Fruit fly (Drosophila melanogaster) Kc167 (cell line): ENCODE measurements around the gene CG3108.

Experiments
- Myc ChIP-seq: fragments of >200 bp; optimal IDR thresholded peaks from 2 replicates; lab custom pipeline; 2017; ENCODE audit warnings: missing external identifiers
- Sin3A ChIP-seq: fragments of >200 bp; optimal IDR thresholded peaks from 2 replicates; lab custom pipeline; 2018; ENCODE audit warnings: missing external identifiers
- h ChIP-seq: fragments of >200 bp; optimal IDR thresholded peaks from 3 replicates; lab custom pipeline; 2018; ENCODE audit warnings: missing external identifiers
- psq ChIP-seq: fragments of >200 bp; optimal IDR thresholded peaks from 2 replicates; lab custom pipeline; 2017; ENCODE audit warnings: missing external identifiers
- ttk ChIP-seq: sonication (Bioruptor generic); optimal IDR thresholded peaks from 2 replicates; lab custom pipeline; 2017; ENCODE audit warnings: missing external identifiers

DNA sequence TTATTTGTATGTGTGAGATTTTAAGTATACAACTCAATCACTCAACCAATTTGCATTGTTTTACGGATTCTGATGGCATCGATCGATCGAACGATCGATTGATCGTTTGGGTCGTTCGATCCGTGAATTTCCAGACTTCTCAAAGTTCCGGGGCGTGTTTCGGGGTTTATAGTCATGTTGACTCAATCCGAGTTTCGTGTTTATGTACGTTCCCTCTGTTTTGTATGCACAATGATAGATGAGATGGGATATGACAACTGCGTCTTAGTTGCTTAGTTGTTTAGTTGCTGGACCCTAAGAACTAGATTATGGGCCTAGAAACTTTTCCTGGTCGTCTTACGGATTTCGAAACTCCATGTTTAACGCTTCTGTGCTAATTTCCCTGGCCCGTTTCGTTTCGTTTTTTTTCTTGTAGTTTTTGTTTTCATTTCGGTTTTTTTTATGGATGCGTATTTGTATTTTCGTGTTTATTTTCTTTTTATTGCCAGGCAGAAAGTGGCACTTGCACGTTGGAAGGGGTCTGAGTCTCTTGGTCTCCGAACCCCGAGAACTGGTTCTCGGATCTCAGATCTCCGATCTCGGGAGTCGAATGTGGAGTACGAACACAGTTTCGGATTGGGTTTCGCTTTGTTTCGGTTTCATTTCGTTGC, 12.7 kb downstream of the CG3108 start:
- no peak for TF ChIP-seq ttk (lab: Kevin White, UChicago)
- TF ChIP-seq Sin3A (lab: Kevin White, UChicago), result no peak
- TF ChIP-seq psq (lab: Kevin White, UChicago), result no peak
- TF ChIP-seq Myc (lab: Kevin White, UChicago), result no peak
- TF ChIP-seq h, result no peak
